Fruit fly (Drosophila melanogaster): ENCODE measurements around the gene CG7634.

DNA sequence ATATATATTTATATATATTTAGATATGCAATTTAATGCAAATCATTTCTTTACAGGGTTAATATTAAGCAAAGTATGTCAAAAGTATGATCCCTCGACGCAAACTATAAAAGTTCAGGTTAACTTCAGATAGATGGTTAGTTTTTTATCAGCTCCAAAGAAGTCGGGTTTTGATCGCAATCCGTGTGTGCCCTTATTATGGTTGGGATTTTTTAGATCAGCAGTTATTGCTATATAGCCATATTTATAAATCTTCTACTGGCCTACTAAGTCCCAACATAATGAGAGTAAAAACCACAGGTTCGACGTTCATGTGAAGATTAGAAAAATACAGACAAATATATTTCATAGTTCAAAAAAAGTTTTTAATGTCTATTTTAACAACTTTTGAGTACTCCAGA lies 8.6 kb downstream of the CG7634 start, which contains the start of gene EMC10:
- no peak for TF ChIP-seq psq (optimal IDR thresholded peaks at IDR 0.05)
- no peak for TF ChIP-seq usp (GFP tag; optimal IDR thresholded peaks at IDR 0.05)

All from whole organism.